Fruit fly (Drosophila melanogaster) whole organism, pupa: ENCODE results near the gene CG15822.

Experiments
- CG10348 ChIP-seq: fragments of 200-800 bp; sonication (Bioruptor generic); IDR thresholded peaks from 2 replicates; pipeline ENCODE4 v1.3.6; 2022; ENCODE audit warnings: missing biosample characterization, missing genetic modification characterization
- CG12605 ChIP-seq: fragments of 200-800 bp; sonication (Bioruptor generic); IDR thresholded peaks from 2 replicates; pipeline ENCODE4 v1.3.6; 2022; ENCODE audit warnings: missing biosample characterization, missing genetic modification characterization
- CG13204 ChIP-seq: fragments of 200-800 bp; sonication (Bioruptor generic); optimal IDR thresholded peaks from 2 replicates; lab custom pipeline; 2018; ENCODE audit warnings: missing biosample characterization, mild to moderate bottlenecking, missing genetic modification characterization, moderate library complexity
- CG14655 ChIP-seq: fragments of 200-800 bp; sonication (Bioruptor generic); optimal IDR thresholded peaks from 3 replicates; lab custom pipeline; 2017; ENCODE audit warnings: mild to moderate bottlenecking, missing biosample characterization, missing genetic modification reagents, missing genetic modification characterization
- CG15710 ChIP-seq: fragments of 200-800 bp; sonication (Bioruptor generic); optimal IDR thresholded peaks from 2 replicates; lab custom pipeline; 2018; ENCODE audit warnings: missing biosample characterization, mild to moderate bottlenecking, missing genetic modification characterization, moderate library complexity
- CG17806 ChIP-seq: fragments of 200-800 bp; sonication (Bioruptor generic); optimal IDR thresholded peaks from 2 replicates; lab custom pipeline; 2018; ENCODE audit warnings: missing biosample characterization, mild to moderate bottlenecking, missing genetic modification characterization, moderate library complexity
- CG32121 ChIP-seq: fragments of 200-800 bp; sonication (Bioruptor generic); IDR thresholded peaks from 2 replicates; pipeline ENCODE4 v1.3.6; 2022; ENCODE audit warnings: missing biosample characterization, missing genetic modification characterization
- CG34367 ChIP-seq: fragments of 200-800 bp; sonication (Bioruptor generic); optimal IDR thresholded peaks from 2 replicates; lab custom pipeline; 2018; ENCODE audit warnings: missing biosample characterization, mild to moderate bottlenecking, missing genetic modification characterization
- CG4496 ChIP-seq: fragments of 200-800 bp; sonication (Bioruptor generic); IDR thresholded peaks from 3 replicates; pipeline ENCODE4 v1.3.6; 2022; ENCODE audit warnings: missing biosample characterization, missing genetic modification characterization
- CG8159 ChIP-seq: fragments of 200-800 bp; sonication (Bioruptor generic); optimal IDR thresholded peaks from 3 replicates; lab custom pipeline; 2018; ENCODE audit warnings: missing biosample characterization, mild to moderate bottlenecking, missing genetic modification characterization, moderate library complexity
- CG8301 ChIP-seq: fragments of 200-800 bp; sonication (Bioruptor generic); optimal IDR thresholded peaks from 2 replicates; lab custom pipeline; 2018; ENCODE audit warnings: missing biosample characterization, mild to moderate bottlenecking, missing genetic modification characterization
- CG9948 ChIP-seq: fragments of 200-800 bp; sonication (Bioruptor generic); optimal IDR thresholded peaks from 2 replicates; lab custom pipeline; 2018; ENCODE audit warnings: missing biosample characterization, mild to moderate bottlenecking, missing genetic modification characterization, moderate library complexity
- D1 ChIP-seq: fragments of 200-800 bp; sonication (Bioruptor generic); optimal IDR thresholded peaks from 2 replicates; lab custom pipeline; 2018; ENCODE audit warnings: missing biosample characterization, mild to moderate bottlenecking, missing genetic modification characterization, moderate library complexity
- EcR ChIP-seq: fragments of 200-800 bp; sonication (Bioruptor generic); optimal IDR thresholded peaks from 3 replicates; lab custom pipeline; 2019; ENCODE audit warnings: missing biosample characterization, missing genetic modification characterization, mild to moderate bottlenecking, moderate library complexity, missing genetic modification reagents
- Ets98B ChIP-seq: fragments of 200-800 bp; sonication (Bioruptor generic); IDR thresholded peaks from 2 replicates; pipeline ENCODE4 v1.3.6; 2022; ENCODE audit warnings: missing biosample characterization, missing genetic modification characterization
- Pif1A ChIP-seq: fragments of 200-800 bp; sonication (Bioruptor generic); optimal IDR thresholded peaks from 3 replicates; lab custom pipeline; 2016; ENCODE audit warnings: missing biosample characterization, missing genetic modification characterization
- Pif1B ChIP-seq: fragments of 200-800 bp; sonication (Bioruptor generic); optimal IDR thresholded peaks from 3 replicates; lab custom pipeline; 2016; ENCODE audit warnings: missing biosample characterization, missing genetic modification characterization
- Snoo ChIP-seq: fragments of 200-800 bp; sonication (Bioruptor generic); optimal IDR thresholded peaks from 3 replicates; lab custom pipeline; 2017; ENCODE audit warnings: missing biosample characterization, mild to moderate bottlenecking, missing genetic modification characterization, inconsistent platforms
- fd96Ca ChIP-seq: fragments of 200-800 bp; sonication (Bioruptor generic); IDR thresholded peaks from 3 replicates; pipeline ENCODE4 v1.3.6; 2022; ENCODE audit warnings: missing biosample characterization, missing genetic modification characterization
- gl ChIP-seq: fragments of 200-800 bp; sonication (Bioruptor generic); optimal IDR thresholded peaks from 2 replicates; lab custom pipeline; 2018; ENCODE audit warnings: missing biosample characterization, mild to moderate bottlenecking, missing genetic modification characterization
- rn ChIP-seq: fragments of 200-800 bp; sonication (Bioruptor generic); IDR thresholded peaks from 2 replicates; pipeline ENCODE4 v1.3.6; 2022; ENCODE audit warnings: missing biosample characterization, missing genetic modification characterization

Gene CG15822

DNA sequence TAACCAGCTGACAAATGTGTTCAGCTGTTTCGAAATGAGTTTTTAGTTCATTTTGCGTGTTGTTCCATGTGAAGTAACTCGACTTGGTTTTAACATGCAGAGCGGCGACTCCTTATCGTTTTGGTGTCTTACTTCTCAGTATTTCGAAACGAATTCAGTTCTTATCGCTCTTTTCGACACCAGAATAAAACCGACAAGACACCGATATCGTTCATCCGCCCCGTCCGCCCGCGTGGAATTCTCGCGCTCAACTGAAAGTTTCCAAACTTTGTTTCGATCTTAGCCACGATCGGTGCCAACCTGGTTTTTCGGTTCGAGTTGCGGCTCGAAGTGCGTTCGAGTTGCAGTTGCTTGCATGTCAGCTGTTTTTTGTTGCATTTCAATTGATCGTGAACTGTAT, at the start of gene CG15822:
TSS of gene CG15822 (minus strand) at position 256 of the 400 bp plus-strand sequence.
- TF ChIP-seq fd96Ca: no peak
- TF ChIP-seq rn (GFP tag; lab: Robert Waterston, UW): no peak
- no peak for TF ChIP-seq CG8159 (tag; lab: Kevin White, UChicago)
- TF ChIP-seq Ets98B (GFP tag; lab: Robert Waterston, UW): no peak
- no peak for TF ChIP-seq D1 (tag; lab: Kevin White, UChicago)
- no peak for TF ChIP-seq CG8301
- no peak for TF ChIP-seq CG9948 (tag; lab: Kevin White, UChicago)
- TF ChIP-seq CG4496 (GFP tag; lab: Robert Waterston, UW): no peak
- no peak for TF ChIP-seq CG14655 (GFP tag; lab: Kevin White, UChicago)
- TF ChIP-seq CG15710 (tag; lab: Kevin White, UChicago): no peak
- no peak for TF ChIP-seq EcR (GFP tag; lab: Kevin White, UChicago)
- TF ChIP-seq CG32121 (GFP tag; lab: Robert Waterston, UW): no peak
- TF ChIP-seq Snoo (tag; lab: Kevin White, UChicago): no peak
- no peak for TF ChIP-seq gl (tag; lab: Kevin White, UChicago)
- TF ChIP-seq Pif1A (GFP tag; lab: Kevin White, UChicago): no peak
- TF ChIP-seq CG12605: no peak
- TF ChIP-seq CG34367: no peak

DNA sequence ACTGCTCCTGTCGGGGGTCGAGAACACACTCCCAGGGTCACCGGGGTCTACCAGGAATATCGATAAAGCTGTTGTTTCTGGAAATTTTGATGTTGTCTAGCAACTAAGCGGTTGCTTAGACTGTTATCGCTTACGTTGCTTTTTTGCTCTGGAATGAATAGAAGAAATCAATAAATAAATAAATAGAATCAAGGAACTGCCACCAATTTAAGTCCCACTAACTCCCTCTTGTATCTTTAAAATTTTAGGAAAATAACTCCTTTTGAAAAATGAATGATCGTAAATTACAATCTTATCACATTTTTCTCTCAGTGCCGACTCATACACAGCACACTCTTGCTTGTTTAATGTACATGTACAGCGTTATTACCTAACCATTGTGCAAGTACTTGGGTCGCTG, 48.7 kb upstream of the CG15822 start, which contains the start of gene CG15878:
TSS of gene CG15878 (minus strand) at position 101 of the 400 bp plus-strand sequence.
- TF ChIP-seq D1 (tag; lab: Kevin White, UChicago) (no peak), CG34367 (no peak), EcR (GFP tag; lab: Kevin White, UChicago) (no peak), CG12605 (no peak), CG32121 (GFP tag; lab: Robert Waterston, UW) (no peak), CG14655 (GFP tag; lab: Kevin White, UChicago) (no peak), CG8301 (no peak), fd96Ca (no peak), CG17806 (no peak), CG4496 (GFP tag; lab: Robert Waterston, UW) (no peak)

DNA sequence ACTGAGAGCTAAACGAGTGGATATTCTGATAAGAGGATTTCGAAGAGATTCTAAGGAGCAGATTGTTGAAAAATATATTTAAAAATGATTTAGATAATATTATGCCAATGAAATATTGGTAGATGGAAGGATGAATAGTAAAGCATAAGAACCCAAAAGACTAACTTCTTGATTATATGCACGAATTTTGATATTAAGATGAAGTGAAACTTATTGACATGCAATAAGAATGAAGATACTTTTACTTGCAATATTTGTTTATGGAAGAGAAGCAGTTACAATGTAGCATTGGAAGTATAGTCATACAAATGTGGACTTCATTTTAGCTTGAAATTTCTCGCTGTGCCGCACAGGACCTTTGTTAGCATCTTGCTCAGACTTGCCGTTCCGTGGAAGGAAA, 33.0 kb upstream of the CG15822 start, which contains the start of gene CG8960:
TSS of gene CG8960 (plus strand) at position 301 of the 400 bp plus-strand sequence.
- TF ChIP-seq CG10348 (GFP tag; lab: Robert Waterston, UW): no peak
- no peak for TF ChIP-seq gl (tag; lab: Kevin White, UChicago)
- no peak for TF ChIP-seq Ets98B (GFP tag; lab: Robert Waterston, UW)
- TF ChIP-seq CG34367: no peak
- TF ChIP-seq rn (GFP tag; lab: Robert Waterston, UW): no peak
- TF ChIP-seq Pif1A (GFP tag; lab: Kevin White, UChicago): no peak
- TF ChIP-seq Snoo (tag; lab: Kevin White, UChicago): no peak
- TF ChIP-seq CG8301: no peak
- no peak for TF ChIP-seq D1 (tag; lab: Kevin White, UChicago)
- no peak for TF ChIP-seq CG12605
- no peak for TF ChIP-seq CG9948 (tag; lab: Kevin White, UChicago)
- no peak for TF ChIP-seq CG13204 (GFP tag; lab: Kevin White, UChicago)
- no peak for TF ChIP-seq Pif1B (GFP tag; lab: Kevin White, UChicago)
- TF ChIP-seq EcR (GFP tag; lab: Kevin White, UChicago): no peak

DNA sequence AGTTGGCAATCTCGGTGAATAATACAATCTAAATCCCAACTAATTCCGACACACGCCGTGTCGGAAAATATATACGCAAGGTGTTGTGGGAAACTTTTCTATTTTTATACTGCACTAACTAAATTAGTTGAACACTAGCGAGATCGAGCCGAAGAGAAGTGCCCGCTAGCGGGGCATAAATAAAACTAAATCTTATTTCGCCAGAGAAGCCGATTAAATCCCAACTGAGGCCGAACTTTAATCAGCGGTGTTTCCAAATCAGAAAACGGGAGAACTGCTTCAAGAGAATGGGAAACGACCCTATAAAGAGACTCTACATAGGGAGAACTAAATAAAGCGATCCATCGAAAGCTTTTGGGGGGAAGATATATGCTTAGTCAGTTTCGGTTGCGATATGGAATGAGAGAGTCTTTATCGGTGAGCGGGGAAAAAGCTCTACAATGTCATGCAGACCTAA, 28.4 kb upstream of the CG15822 start, which contains the start of gene CG5707:
TSS of gene CG5707 (minus strand) at position 228 of the 457 bp plus-strand sequence.
- no peak for TF ChIP-seq CG14655 (GFP tag; lab: Kevin White, UChicago)
- TF ChIP-seq CG9948 (tag; lab: Kevin White, UChicago): no peak
- no peak for TF ChIP-seq CG8301
- TF ChIP-seq CG34367: no peak
- TF ChIP-seq D1 (tag; lab: Kevin White, UChicago): no peak
- no peak for TF ChIP-seq Pif1B (GFP tag; lab: Kevin White, UChicago)
- no peak for TF ChIP-seq CG32121 (GFP tag; lab: Robert Waterston, UW)
- TF ChIP-seq CG15710 (tag; lab: Kevin White, UChicago): no peak
- TF ChIP-seq gl (tag; lab: Kevin White, UChicago): no peak
- TF ChIP-seq Pif1A (GFP tag; lab: Kevin White, UChicago): no peak
- no peak for TF ChIP-seq CG12605
- no peak for TF ChIP-seq CG17806
- TF ChIP-seq rn (GFP tag; lab: Robert Waterston, UW): no peak
- TF ChIP-seq CG13204 (GFP tag; lab: Kevin White, UChicago): no peak
- TF ChIP-seq Snoo (tag; lab: Kevin White, UChicago): no peak

DNA sequence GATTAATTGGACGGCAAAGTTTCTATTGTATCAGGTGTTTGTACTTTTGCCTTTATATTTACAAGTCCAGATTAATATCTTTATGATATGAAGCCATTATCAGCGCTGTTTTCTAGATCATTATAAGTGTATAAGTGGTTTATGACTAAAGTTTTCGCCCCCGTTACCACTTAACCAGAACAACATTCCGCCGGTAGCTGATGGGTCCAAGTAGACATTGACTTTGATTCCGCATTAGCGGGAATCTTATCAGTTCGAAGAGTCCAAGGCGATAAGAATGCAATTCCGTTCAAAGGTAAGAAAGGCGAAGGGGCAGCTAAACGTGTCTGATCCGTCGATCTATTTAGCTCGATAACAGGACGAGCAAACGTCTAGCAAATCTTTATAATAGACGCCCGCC, 27.8 kb upstream of the CG15822 start:
- TF ChIP-seq CG32121 (GFP tag; lab: Robert Waterston, UW) (no peak), CG10348 (GFP tag; lab: Robert Waterston, UW) (no peak), CG4496 (GFP tag; lab: Robert Waterston, UW) (no peak), Ets98B (GFP tag; lab: Robert Waterston, UW) (no peak), CG34367 (no peak), CG12605 (no peak), D1 (tag; lab: Kevin White, UChicago) (no peak), CG8301 (no peak)

DNA sequence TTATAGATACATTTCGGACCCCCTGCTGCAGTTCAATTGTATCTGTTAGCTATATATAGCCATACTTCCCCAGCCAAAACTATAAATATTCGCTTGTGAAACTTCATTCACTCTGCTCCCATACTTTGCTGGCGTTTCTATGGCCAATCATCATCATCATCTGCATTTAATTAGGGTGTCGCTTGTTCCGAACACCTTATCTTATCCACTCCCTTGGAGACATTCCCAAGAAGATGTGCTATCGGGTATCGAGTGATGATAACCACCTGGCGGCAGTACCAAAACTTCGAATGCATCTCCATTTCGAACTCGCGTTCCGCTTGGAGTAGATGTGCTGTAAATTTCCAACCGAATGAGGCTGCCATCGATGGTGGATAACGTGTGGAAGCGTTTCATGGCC, 22.0 kb upstream of the CG15822 start, which contains the start of gene CG13810:
TSS of gene CG13810 (plus strand) at position 301 of the 400 bp plus-strand sequence.
- TF ChIP-seq CG34367 (no peak), CG10348 (GFP tag; lab: Robert Waterston, UW) (no peak), CG4496 (GFP tag; lab: Robert Waterston, UW) (no peak)
- TF ChIP-seq, all 21 proteins: peak for 0
